Fruit fly (Drosophila melanogaster): ENCODE results near the gene NijC.
"Not testable (repeated sequence)": the region's sequence is repeated elsewhere in the genome, so short reads cannot be mapped to it uniquely, and the experiment has no call there.

NijC gene

DNA sequence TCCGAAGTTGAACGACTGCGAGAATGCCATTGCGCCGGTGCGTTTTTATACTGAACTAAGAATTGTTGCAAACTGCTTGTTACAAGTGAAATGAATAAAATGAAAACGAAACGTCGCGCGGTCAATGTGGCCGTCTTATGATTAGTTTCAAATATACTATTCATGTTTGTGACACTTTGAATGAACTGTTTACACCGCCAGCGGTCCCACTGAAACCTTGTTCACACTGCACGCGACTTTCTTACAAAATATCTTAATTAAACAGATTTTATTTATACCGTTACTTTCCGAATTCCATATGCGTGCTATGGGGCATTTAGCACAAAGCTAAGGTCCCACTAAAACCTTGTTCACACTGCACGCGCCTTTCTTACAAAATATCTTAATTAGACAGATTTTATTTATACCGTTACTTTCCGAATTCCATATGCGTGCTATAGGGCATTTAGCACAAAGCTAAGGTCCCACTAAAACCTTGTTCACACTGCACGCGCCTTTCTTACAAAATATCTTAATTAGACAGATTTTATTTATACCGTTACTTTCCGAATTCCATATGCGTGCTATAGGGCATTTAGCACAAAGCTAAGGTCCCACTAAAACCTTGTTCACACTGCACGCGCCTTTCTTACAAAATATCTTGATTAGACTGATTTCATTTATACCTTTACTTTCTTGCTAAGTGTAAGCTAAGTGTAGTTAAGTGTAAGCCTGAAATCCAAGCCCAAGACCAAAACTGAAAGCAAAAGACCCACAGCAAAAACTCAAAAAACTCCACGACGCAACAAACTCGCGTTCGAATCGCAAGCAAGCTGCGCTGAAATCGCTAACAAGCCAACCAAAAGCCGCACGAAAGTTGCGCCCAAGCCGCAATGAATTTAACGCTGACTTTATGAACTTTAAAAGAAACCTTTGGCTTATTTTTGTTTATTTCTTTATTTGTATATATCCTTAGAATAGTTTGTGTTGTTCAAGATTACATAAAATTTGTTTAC is 17.5 kb downstream of the NijC start, which contains the start of gene PolQ:
Gene PolQ, minus strand, starts transcription at position 122 of the 995 bp plus-strand sequence.
- not testable (repeated sequence) for TF ChIP-seq noc (tag; optimal IDR thresholded peaks at IDR 0.05)

- peak; percentile 63 for TF ChIP-seq noc (tag; optimal IDR thresholded peaks at IDR 0.05)
Observed at dm6 chr3R:12715253-12715652, 20.3 kb downstream of the NijC start.

dm6 chr3R:12716251-12716650 is 21.3 kb downstream of the NijC start:
- peak; percentile 49 for TF ChIP-seq noc (tag; optimal IDR thresholded peaks at IDR 0.05)

- TF ChIP-seq noc (tag; optimal IDR thresholded peaks at IDR 0.05): peak; percentile 28
Observed at dm6 chr3R:12716894-12717293, 22.0 kb downstream of the NijC start.

- peak; percentile 43 for TF ChIP-seq noc (tag; optimal IDR thresholded peaks at IDR 0.05)
Observed at dm6 chr3R:12717588-12718535, 22.9 kb downstream of the NijC start.

DNA sequence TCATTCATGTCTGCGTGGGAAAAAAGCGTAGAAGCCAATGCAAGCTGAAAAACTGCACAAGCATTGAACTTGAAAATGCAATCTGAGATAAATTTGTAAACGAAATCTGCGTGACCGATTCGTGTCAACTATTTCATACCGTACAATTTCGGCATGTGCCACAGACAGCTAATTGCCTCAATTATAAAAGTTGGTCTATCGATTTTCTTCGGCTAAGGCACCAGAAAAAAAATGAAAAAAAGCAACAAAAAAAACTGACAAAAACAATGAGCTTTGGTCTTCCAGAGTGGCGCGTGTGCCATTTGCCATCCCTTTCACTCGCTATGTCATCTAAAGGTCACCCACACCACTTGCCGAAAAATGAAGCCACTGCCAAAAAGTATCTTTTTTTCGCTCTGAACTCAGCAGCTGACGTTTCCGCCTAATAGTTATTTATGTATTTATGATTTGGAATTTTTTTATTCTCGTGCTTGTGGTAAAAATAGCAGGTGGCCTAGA is 23.7 kb downstream of the NijC start:
- no peak for TF ChIP-seq noc (tag; optimal IDR thresholded peaks at IDR 0.05)

- peak; percentile 57 for TF ChIP-seq noc (tag; optimal IDR thresholded peaks at IDR 0.05)
Observed at dm6 chr3R:12719627-12720343, 24.9 kb downstream of the NijC start.

dm6 chr3R:12720344-12721200 is 25.6 kb downstream of the NijC start:
- peak; percentile 57 for TF ChIP-seq noc (tag; optimal IDR thresholded peaks at IDR 0.05)

DNA sequence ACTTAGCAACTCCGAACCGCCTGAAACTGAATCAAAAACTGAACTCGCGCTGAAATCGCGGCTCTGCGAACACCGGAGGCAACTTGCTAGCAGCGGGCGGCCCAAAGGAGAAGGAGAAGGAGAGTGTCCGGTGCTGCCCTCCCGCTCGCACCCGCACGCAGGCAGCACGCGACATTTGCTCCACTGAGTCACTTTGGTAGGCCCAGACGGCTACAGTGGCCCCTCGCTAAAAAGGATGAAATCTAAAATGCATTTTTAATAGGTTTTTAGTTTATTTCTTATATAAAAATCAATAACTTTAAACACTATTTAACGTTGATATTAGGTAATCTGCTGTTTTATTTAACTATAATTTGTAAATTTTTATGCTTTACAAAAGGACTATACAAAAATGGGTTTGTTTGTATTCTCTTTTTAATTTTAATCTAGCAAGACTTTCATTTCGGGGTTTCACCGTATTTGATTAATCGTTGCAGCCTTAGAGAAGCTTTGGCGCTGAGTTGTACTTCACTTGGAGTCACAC is 27.5 kb downstream of the NijC start, which contains the start of gene Men:
Gene Men, minus strand, starts transcription at position 51 of the 523 bp plus-strand sequence.
- peak; percentile 47 for TF ChIP-seq noc (tag; optimal IDR thresholded peaks at IDR 0.05)

DNA sequence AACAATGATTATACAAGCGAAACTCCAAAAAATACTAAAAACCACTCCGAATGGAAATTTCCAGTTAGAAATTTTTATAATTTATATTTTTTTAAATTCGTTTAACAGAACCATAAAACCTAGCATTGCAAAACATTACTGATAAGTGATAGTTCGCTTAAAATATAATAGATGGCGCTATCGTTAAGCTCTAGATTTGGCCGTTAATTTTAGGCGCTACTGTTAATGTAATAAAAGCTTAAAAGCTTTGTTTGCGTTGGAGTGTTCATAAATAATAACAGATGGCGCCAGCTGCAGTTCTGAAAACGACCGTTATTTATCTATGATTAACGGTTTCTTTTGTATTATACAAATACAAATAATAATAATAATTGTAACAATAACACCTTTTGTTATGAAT is 28.8 kb downstream of the NijC start:
- TF ChIP-seq noc (tag; optimal IDR thresholded peaks at IDR 0.05): no peak

DNA sequence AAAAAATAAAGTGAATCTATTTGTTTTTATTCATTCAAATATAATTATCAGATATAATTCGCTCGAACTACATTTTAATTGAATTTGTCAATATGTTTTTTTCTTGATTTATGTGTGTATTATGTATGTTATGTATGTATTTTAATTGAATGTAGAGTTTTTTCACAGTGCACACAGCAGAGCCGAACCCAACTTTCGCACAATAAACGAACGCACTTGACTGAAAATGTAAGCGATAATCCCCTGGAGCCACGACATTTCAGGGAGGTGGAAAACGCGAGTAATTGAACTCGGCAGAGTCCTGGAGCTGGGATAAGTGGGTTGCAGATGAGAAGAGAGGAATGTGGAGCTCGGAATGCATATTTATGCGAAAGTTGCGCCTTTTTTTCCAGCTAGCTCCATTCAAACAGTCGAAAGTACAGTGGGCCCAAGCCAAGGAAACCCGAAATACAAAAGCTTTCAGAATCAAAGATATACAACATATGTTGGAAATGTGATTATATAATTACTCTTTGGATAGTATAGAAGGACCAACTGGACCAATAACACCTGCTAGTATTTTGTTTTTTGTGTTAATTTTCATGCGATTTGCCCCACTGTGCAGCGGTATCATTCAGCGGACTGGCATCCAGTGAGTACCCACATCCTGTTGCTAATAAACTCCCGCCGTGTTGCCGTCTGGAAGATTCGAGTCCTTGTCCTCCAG is 33.2 kb downstream of the NijC start:
- TF ChIP-seq noc (tag; optimal IDR thresholded peaks at IDR 0.05): no peak

DNA sequence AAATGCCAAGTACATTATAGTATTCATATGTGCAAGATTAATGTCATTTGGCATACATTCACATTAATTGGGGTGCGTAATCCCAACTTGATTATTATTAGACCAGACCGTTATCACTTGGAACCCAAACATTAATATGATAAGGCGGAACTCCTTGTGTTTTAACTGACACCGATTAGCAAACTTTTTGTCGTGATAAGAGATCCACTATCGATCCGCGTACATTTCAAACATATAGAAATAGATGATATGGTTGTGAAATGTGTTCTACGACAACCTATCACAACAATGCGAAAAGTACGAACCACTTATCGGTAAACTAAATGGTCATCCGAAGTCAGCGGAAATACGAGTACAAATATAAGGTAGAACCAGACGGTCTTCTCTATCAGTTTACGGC is 44.3 kb downstream of the NijC start, which contains the start of gene Ugt37A2:
Gene Ugt37A2, plus strand, starts transcription at position 396 of the 400 bp plus-strand sequence.
- no peak for TF ChIP-seq noc (tag; optimal IDR thresholded peaks at IDR 0.05)

DNA sequence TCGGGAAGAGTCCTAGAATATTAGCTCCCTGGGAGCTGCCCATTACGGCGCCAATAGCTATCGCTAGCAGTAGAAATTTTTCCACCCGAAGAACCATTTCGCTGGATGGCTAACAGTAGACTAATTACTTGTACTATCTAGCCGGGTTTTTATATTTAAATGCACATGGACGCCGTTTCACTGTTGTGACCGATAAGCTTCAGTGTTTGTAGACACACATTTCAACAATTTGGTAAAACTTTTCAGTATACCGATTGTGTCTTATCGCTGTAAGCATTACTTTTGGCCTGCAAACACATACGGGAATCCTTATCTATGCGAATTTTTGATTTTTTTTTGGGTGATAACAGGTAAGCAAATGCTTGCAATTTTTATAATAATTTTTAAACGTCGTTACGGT is 48.7 kb downstream of the NijC start, which contains the start of gene Ugt37A3:
Gene Ugt37A3, minus strand, starts transcription at position 101 of the 400 bp plus-strand sequence.
- no peak for TF ChIP-seq noc (tag; optimal IDR thresholded peaks at IDR 0.05)
